Fruit fly (Drosophila melanogaster) whole organism, embryonic: Measurements from ENCODE around the gene RpL8.

ENCODE experiments used
- CG12659 ChIP-seq: fragments of 200-800 bp; sonication (Bioruptor generic); optimal IDR thresholded peaks from 3 replicates; lab custom pipeline; 2017; ENCODE audit warnings: mild to moderate bottlenecking, missing biosample characterization, missing genetic modification reagents, missing genetic modification characterization
- CG14014 ChIP-seq: fragments of 200-800 bp; sonication (Bioruptor generic); IDR thresholded peaks from 2 replicates; pipeline ENCODE4 v1.3.6; 2022; ENCODE audit warnings: missing biosample characterization, missing genetic modification characterization
- CG1603 ChIP-seq: fragments of 200-800 bp; sonication (Bioruptor generic); optimal IDR thresholded peaks from 2 replicates; lab custom pipeline; 2019; ENCODE audit warnings: missing biosample characterization, mild to moderate bottlenecking, missing genetic modification characterization, moderate library complexity
- CG1647 ChIP-seq: fragments of 200-800 bp; sonication (Bioruptor generic); optimal IDR thresholded peaks from 3 replicates; lab custom pipeline; 2016; ENCODE audit warnings: missing biosample characterization, missing genetic modification characterization
- CG16779 ChIP-seq: fragments of 200-800 bp; sonication (Bioruptor generic); IDR thresholded peaks from 2 replicates; pipeline ENCODE4 v1.3.6; 2022; ENCODE audit warnings: missing biosample characterization, missing genetic modification characterization
- CG17802 ChIP-seq: fragments of 200-800 bp; sonication (Bioruptor generic); optimal IDR thresholded peaks from 2 replicates; lab custom pipeline; 2018; ENCODE audit warnings: missing biosample characterization, mild to moderate bottlenecking, missing genetic modification characterization, moderate library complexity
- CG34224 ChIP-seq: fragments of 200-800 bp; sonication (Bioruptor generic); IDR thresholded peaks from 3 replicates; pipeline ENCODE4 v1.3.6; 2022; ENCODE audit warnings: missing biosample characterization, missing genetic modification characterization; ENCODE audit not compliant: partially characterized antibody
- CG34376 ChIP-seq: fragments of 200-800 bp; sonication (Bioruptor generic); optimal IDR thresholded peaks from 2 replicates; lab custom pipeline; 2018; ENCODE audit warnings: missing biosample characterization, mild to moderate bottlenecking, missing genetic modification characterization
- CG3847 ChIP-seq: fragments of 200-800 bp; sonication (Bioruptor generic); IDR thresholded peaks from 2 replicates; pipeline ENCODE4 v1.3.6; 2022; ENCODE audit warnings: missing biosample characterization, missing genetic modification characterization
- CG4360 ChIP-seq: fragments of 200-800 bp; sonication (Bioruptor generic); IDR thresholded peaks from 2 replicates; pipeline ENCODE4 v1.3.6; 2022; ENCODE audit warnings: missing biosample characterization, missing genetic modification characterization
- CG6765 ChIP-seq: fragments of 200-800 bp; sonication (Bioruptor generic); optimal IDR thresholded peaks from 3 replicates; lab custom pipeline; 2017; ENCODE audit warnings: missing biosample characterization, mild to moderate bottlenecking, missing genetic modification characterization
- CG6854 ChIP-seq: fragments of 200-800 bp; sonication (Bioruptor generic); optimal IDR thresholded peaks from 3 replicates; lab custom pipeline; 2017; ENCODE audit warnings: missing biosample characterization, mild to moderate bottlenecking, missing genetic modification characterization
- CG7745 ChIP-seq: fragments of 200-800 bp; sonication (Bioruptor generic); optimal IDR thresholded peaks from 2 replicates; lab custom pipeline; 2018; ENCODE audit warnings: missing biosample characterization, mild to moderate bottlenecking, missing genetic modification characterization, moderate library complexity
- CG9215 ChIP-seq: fragments of 200-800 bp; sonication (Bioruptor generic); IDR thresholded peaks from 2 replicates; pipeline ENCODE4 v1.3.6; 2022; ENCODE audit warnings: missing biosample characterization, missing genetic modification characterization
- CG9817 ChIP-seq: fragments of 200-800 bp; sonication (Bioruptor generic); optimal IDR thresholded peaks from 2 replicates; lab custom pipeline; 2018; ENCODE audit warnings: missing biosample characterization, mild to moderate bottlenecking, missing genetic modification characterization, moderate library complexity
- CG9932 ChIP-seq: fragments of 200-800 bp; sonication (Bioruptor generic); IDR thresholded peaks from 2 replicates; pipeline ENCODE4 v1.3.6; 2022; ENCODE audit warnings: missing biosample characterization, missing genetic modification characterization
- Deaf1 ChIP-seq: fragments of 200-800 bp; optimal IDR thresholded peaks from 3 replicates; lab custom pipeline; 2019; ENCODE audit warnings: missing biosample characterization, mild to moderate bottlenecking, missing genetic modification characterization, moderate library complexity
- HHEX ChIP-seq: fragments of 200-800 bp; sonication (Bioruptor generic); optimal IDR thresholded peaks from 3 replicates; lab custom pipeline; 2017; ENCODE audit warnings: missing biosample characterization, mild to moderate bottlenecking, missing genetic modification characterization, missing genetic modification reagents
- Hr3 ChIP-seq: fragments of 200-800 bp; sonication (Bioruptor generic); optimal IDR thresholded peaks from 3 replicates; lab custom pipeline; 2016; ENCODE audit warnings: missing biosample characterization, missing genetic modification characterization
- MESR4 ChIP-seq: fragments of 200-800 bp; sonication (Bioruptor generic); optimal IDR thresholded peaks from 2 replicates; lab custom pipeline; 2018; ENCODE audit warnings: missing biosample characterization, mild to moderate bottlenecking, missing genetic modification characterization, moderate library complexity
- MTF-1 ChIP-seq: fragments of 200-800 bp; sonication (Bioruptor generic); optimal IDR thresholded peaks from 2 replicates; lab custom pipeline; 2018; ENCODE audit warnings: missing biosample characterization, mild to moderate bottlenecking, missing genetic modification characterization, borderline replicate concordance
- Nf-YC ChIP-seq: fragments of 200-800 bp; optimal IDR thresholded peaks from 3 replicates; lab custom pipeline; 2019; ENCODE audit warnings: missing biosample characterization, mild to moderate bottlenecking, missing genetic modification characterization, moderate library complexity
- Optix ChIP-seq: fragments of 200-800 bp; sonication (Bioruptor generic); IDR thresholded peaks from 3 replicates; pipeline ENCODE4 v1.3.6; 2022; ENCODE audit warnings: missing biosample characterization, missing genetic modification characterization
- Poxn ChIP-seq: fragments of 200-800 bp; sonication (Bioruptor generic); IDR thresholded peaks from 2 replicates; pipeline ENCODE4 v1.3.6; 2022; ENCODE audit warnings: missing biosample characterization, missing genetic modification characterization
- TFAM ChIP-seq: fragments of 200-800 bp; sonication (Bioruptor generic); optimal IDR thresholded peaks from 2 replicates; lab custom pipeline; 2017; ENCODE audit warnings: missing biosample characterization, missing genetic modification characterization, inconsistent platforms
- Taf1 ChIP-seq: fragments of 200-800 bp; sonication (Bioruptor generic); IDR thresholded peaks from 2 replicates; pipeline ENCODE4 v1.3.6; 2022; ENCODE audit warnings: missing biosample characterization, missing genetic modification characterization
- amos ChIP-seq: fragments of 200-800 bp; sonication (Bioruptor generic); IDR thresholded peaks from 2 replicates; pipeline ENCODE4 v1.3.6; 2022; ENCODE audit warnings: missing biosample characterization, missing genetic modification characterization; ENCODE audit not compliant: partially characterized antibody
- crc ChIP-seq: fragments of 200-800 bp; sonication (Bioruptor generic); optimal IDR thresholded peaks from 2 replicates; lab custom pipeline; 2016; ENCODE audit warnings: missing biosample characterization, missing genetic modification characterization
- da ChIP-seq: fragments of 200-800 bp; sonication (Bioruptor generic); optimal IDR thresholded peaks from 2 replicates; lab custom pipeline; 2016; ENCODE audit warnings: missing biosample characterization, missing genetic modification characterization
- dan ChIP-seq: fragments of 200-800 bp; sonication (Bioruptor generic); IDR thresholded peaks from 2 replicates; pipeline ENCODE4 v1.3.6; 2022; ENCODE audit warnings: missing biosample characterization, missing genetic modification characterization
- dimm ChIP-seq: fragments of 200-800 bp; sonication (Bioruptor generic); IDR thresholded peaks from 2 replicates; pipeline ENCODE4 v1.3.6; 2022; ENCODE audit warnings: missing biosample characterization, missing genetic modification characterization
- fd102C ChIP-seq: fragments of 200-800 bp; sonication (Bioruptor generic); optimal IDR thresholded peaks from 2 replicates; lab custom pipeline; 2018; ENCODE audit warnings: missing biosample characterization, mild to moderate bottlenecking, missing genetic modification characterization, moderate library complexity
- fru ChIP-seq: fragments of >200 bp; optimal IDR thresholded peaks from 2 replicates; lab custom pipeline; 2017
- gcm2 ChIP-seq: fragments of 200-800 bp; sonication (Bioruptor generic); optimal IDR thresholded peaks from 2 replicates; lab custom pipeline; 2016; ENCODE audit warnings: missing biosample characterization, missing genetic modification characterization
- gem ChIP-seq: fragments of 200-800 bp; sonication (Bioruptor generic); optimal IDR thresholded peaks from 2 replicates; lab custom pipeline; 2019; ENCODE audit warnings: missing biosample characterization, mild to moderate bottlenecking, missing genetic modification characterization, moderate library complexity
- grn ChIP-seq: fragments of 200-800 bp; sonication (Bioruptor generic); optimal IDR thresholded peaks from 3 replicates; lab custom pipeline; 2017; ENCODE audit warnings: missing biosample characterization, missing genetic modification characterization
- gt ChIP-seq: fragments of 200-800 bp; sonication (Bioruptor generic); IDR thresholded peaks from 2 replicates; pipeline ENCODE4 v1.3.6; 2022; ENCODE audit warnings: missing biosample characterization, missing genetic modification characterization
- insv ChIP-seq, 2 experiments: fragments of 200-800 bp; sonication (Bioruptor generic); optimal IDR thresholded peaks; 3 replicates each; lab custom pipeline; 2016 to 2018; ENCODE audit warnings: missing biosample characterization in 2 of 2, missing genetic modification characterization in 2 of 2
- kay ChIP-seq: fragments of 200-800 bp; sonication (Bioruptor generic); optimal IDR thresholded peaks from 2 replicates; lab custom pipeline; 2016; ENCODE audit warnings: missing biosample characterization, missing genetic modification characterization
- lov ChIP-seq, 2 experiments: fragments of 200-800 bp in 1 of 2; fragments of >200 bp in 1 of 2; sonication (Bioruptor generic) in 1 of 2; IDR thresholded peaks in 1 of 2; optimal IDR thresholded peaks in 1 of 2; 2 replicates in 1 of 2; 3 replicates in 1 of 2; pipeline versions ENCODE4 v1.3.6 to Lab custom; 2017 to 2022; ENCODE audit warnings: missing biosample characterization in 1 of 2, missing genetic modification characterization in 1 of 2
- nerfin-1 ChIP-seq: fragments of 200-800 bp; sonication (Bioruptor generic); optimal IDR thresholded peaks from 3 replicates; lab custom pipeline; 2019; ENCODE audit warnings: missing biosample characterization, mild to moderate bottlenecking, missing genetic modification characterization, moderate library complexity
- pb ChIP-seq: fragments of 200-800 bp; sonication (Bioruptor generic); optimal IDR thresholded peaks from 3 replicates; lab custom pipeline; 2016; ENCODE audit warnings: missing biosample characterization, missing genetic modification characterization
- ranshi ChIP-seq: fragments of 200-800 bp; sonication (Bioruptor generic); IDR thresholded peaks from 2 replicates; pipeline ENCODE4 v1.3.6; 2022; ENCODE audit warnings: missing biosample characterization, missing genetic modification characterization
- schlank ChIP-seq: fragments of 200-800 bp; sonication (Bioruptor generic); optimal IDR thresholded peaks from 2 replicates; lab custom pipeline; 2018; ENCODE audit warnings: missing biosample characterization, mild to moderate bottlenecking, missing genetic modification characterization
- seq ChIP-seq: fragments of 200-800 bp; sonication (Bioruptor generic); IDR thresholded peaks from 2 replicates; pipeline ENCODE4 v1.3.6; 2022; ENCODE audit warnings: missing biosample characterization, missing genetic modification characterization
- shn ChIP-seq: fragments of 200-800 bp; sonication (Bioruptor generic); optimal IDR thresholded peaks from 3 replicates; lab custom pipeline; 2016; ENCODE audit warnings: missing biosample characterization, missing genetic modification characterization
- tup ChIP-seq: fragments of 200-800 bp; sonication (Bioruptor generic); optimal IDR thresholded peaks from 2 replicates; lab custom pipeline; 2016; ENCODE audit warnings: missing biosample characterization, mild to moderate bottlenecking, missing genetic modification characterization, moderate library complexity
- vvl ChIP-seq: fragments of 200-800 bp; sonication (Bioruptor generic); IDR thresholded peaks from 2 replicates; pipeline ENCODE4 v1.3.6; 2022; ENCODE audit warnings: missing biosample characterization, missing genetic modification characterization
- wor ChIP-seq: fragments of 200-800 bp; sonication (Bioruptor generic); IDR thresholded peaks from 2 replicates; pipeline ENCODE4 v1.3.6; 2022; ENCODE audit warnings: missing biosample characterization, missing genetic modification characterization

Gene RpL8

DNA sequence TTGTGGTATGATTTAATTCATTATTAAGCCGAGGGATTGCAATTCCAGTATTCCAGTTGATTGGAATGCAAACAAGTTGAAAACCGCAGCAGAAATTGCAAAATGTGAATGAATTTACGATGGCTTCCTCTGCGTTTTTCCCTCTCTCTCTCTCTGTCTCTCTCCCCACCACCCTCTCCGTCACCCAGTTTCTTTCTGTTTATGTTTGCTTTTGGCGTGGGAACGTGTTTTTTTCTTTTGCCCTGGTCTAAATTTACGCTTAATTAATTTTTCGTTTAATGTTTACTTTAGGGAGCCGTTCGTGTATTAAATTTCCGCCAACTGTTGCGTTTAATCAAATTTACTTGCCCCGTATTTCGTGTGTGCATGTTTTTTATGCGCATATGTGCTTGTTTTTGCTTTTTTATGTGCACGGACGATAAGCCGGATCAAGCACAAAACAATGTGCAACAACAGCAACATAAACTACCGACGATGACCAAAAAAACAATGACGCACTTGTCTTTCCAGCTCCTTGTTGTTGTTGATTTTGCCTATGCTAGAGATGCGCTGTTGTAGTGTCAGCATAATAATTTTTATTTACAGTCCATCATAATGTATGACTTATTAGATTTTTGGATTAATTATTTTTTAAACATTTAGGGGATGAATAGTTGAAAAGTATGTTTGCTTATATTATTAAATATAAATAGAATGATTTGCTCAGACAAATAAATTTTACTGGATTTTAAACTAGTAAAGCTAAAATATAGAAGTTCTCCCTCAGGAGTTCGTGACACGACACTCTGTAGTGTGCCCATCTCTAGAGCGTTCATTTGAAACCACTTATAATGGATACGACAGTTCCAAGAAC lies 2.9 kb downstream of the RpL8 start (continued):
- peak; percentile 55 for TF ChIP-seq Deaf1 (tag; lab: Kevin White, UChicago)
- peak; percentile 69 for TF ChIP-seq CG9817 (tag; lab: Kevin White, UChicago)
- peak; percentile 46 for TF ChIP-seq CG14014 (GFP tag; lab: Robert Waterston, UW)
- no peak for TF ChIP-seq fru (lab: Kevin White, UChicago)
- TF ChIP-seq CG12659, result peak; percentile 85
- TF ChIP-seq crc, result no peak
- peak; percentile 60 for TF ChIP-seq CG34376 (GFP tag; lab: Kevin White, UChicago)
- peak; percentile 79 for TF ChIP-seq CG6765 (GFP tag; lab: Kevin White, UChicago)
- peak; percentile 55 for TF ChIP-seq seq (GFP tag; lab: Robert Waterston, UW)
- peak; percentile 85 for TF ChIP-seq CG7745 (tag; lab: Kevin White, UChicago)
- no peak for TF ChIP-seq gt (GFP tag; lab: Robert Waterston, UW)
- peak; percentile 37 for TF ChIP-seq CG1647 (GFP tag; lab: Kevin White, UChicago)
- no peak for TF ChIP-seq da (GFP tag; lab: Kevin White, UChicago)
- TF ChIP-seq tup (GFP tag; lab: Kevin White, UChicago), result peak; percentile 23
- no peak for TF ChIP-seq Optix (GFP tag; lab: Robert Waterston, UW)
- TF ChIP-seq dimm (GFP tag; lab: Robert Waterston, UW), result 0 out of 2 replicates have a peak, but pooled peaks have one; percentile 37
- peak; percentile 88 for TF ChIP-seq gem (tag; lab: Kevin White, UChicago)
- no peak for TF ChIP-seq CG16779 (GFP tag; lab: Robert Waterston, UW)
- TF ChIP-seq amos (GFP tag; lab: Robert Waterston, UW), result peak; percentile 66
- peak; percentile 78 for TF ChIP-seq CG34224 (GFP tag; lab: Robert Waterston, UW)
- peak; percentile 56 for TF ChIP-seq Hr3 (GFP tag; lab: Kevin White, UChicago)
- peak; percentile 8 for TF ChIP-seq MTF-1 (GFP tag; lab: Kevin White, UChicago)
- TF ChIP-seq wor, result peak; percentile 68
- TF ChIP-seq Nf-YC (tag; lab: Kevin White, UChicago), result no peak
- peak; percentile 63 for TF ChIP-seq HHEX
- peak; percentile 22 for TF ChIP-seq schlank (tag; lab: Kevin White, UChicago)
- TF ChIP-seq CG3847 (GFP tag; lab: Robert Waterston, UW), result peak; percentile 76
- TF ChIP-seq shn (GFP tag; lab: Kevin White, UChicago), result peak; percentile 14
- TF ChIP-seq Taf1, result peak; percentile 58; the same call in 1 of the 2 replicates
- TF ChIP-seq CG9932 (GFP tag; lab: Robert Waterston, UW), result peak; percentile 75
- peak; percentile 74 for TF ChIP-seq ranshi (GFP tag; lab: Robert Waterston, UW)
- peak; percentile 52 for TF ChIP-seq kay (GFP tag; lab: Kevin White, UChicago)
- TF ChIP-seq CG4360 (GFP tag; lab: Robert Waterston, UW), result peak; percentile 37; the same call in 1 of the 2 replicates
- TF ChIP-seq MESR4 (GFP tag; lab: Kevin White, UChicago), result no peak
- no peak for TF ChIP-seq dan (GFP tag; lab: Robert Waterston, UW)
- peak; percentile 54 for TF ChIP-seq CG6854 (GFP tag; lab: Kevin White, UChicago)
- TF ChIP-seq lov (optimal IDR thresholded peaks at IDR 0.05; lab: Kevin White, UChicago), result no peak
- no peak for TF ChIP-seq lov (GFP tag; IDR thresholded peaks at IDR 0.05; lab: Robert Waterston, UW)
- peak; percentile 53 for TF ChIP-seq CG9215 (GFP tag; lab: Robert Waterston, UW)
- TF ChIP-seq pb (GFP tag; lab: Kevin White, UChicago), result no peak
- TF ChIP-seq CG17802 (tag; lab: Kevin White, UChicago), result peak; percentile 3
- no peak for TF ChIP-seq TFAM (GFP tag; lab: Kevin White, UChicago)
- no peak for TF ChIP-seq fd102C
- 0 out of 2 replicates have a peak, but pooled peaks have one; percentile 17 for TF ChIP-seq Poxn (GFP tag; lab: Robert Waterston, UW)
- peak in 1 of 2 experiments; percentile 52 for TF ChIP-seq insv (GFP tag; optimal IDR thresholded peaks at IDR 0.05; lab: Kevin White, UChicago)
- TF ChIP-seq gcm2 (GFP tag; lab: Kevin White, UChicago), result no peak
- no peak for TF ChIP-seq CG1603 (tag; lab: Kevin White, UChicago)
- no peak for TF ChIP-seq grn
- TF ChIP-seq vvl (GFP tag; lab: Robert Waterston, UW), result peak; percentile 70
- peak; percentile 68 for TF ChIP-seq nerfin-1 (tag; lab: Kevin White, UChicago)
